Worm (Caenorhabditis elegans) whole organism, L4/young adult: ENCODE measurements around the gene fbxa-139.

Experiments
- W03F9.2 ChIP-seq: fragments of 150-350 bp; optimal IDR thresholded peaks from 2 replicates; lab custom pipeline; 2014; ENCODE audit warnings: missing biosample characterization, missing genetic modification characterization
- him-1 ChIP-seq: sonication (generic microtip); optimal IDR thresholded peaks from 2 replicates; lab custom pipeline; 2016; ENCODE audit warnings: missing genotype, missing genetic modification reagents, missing genetic modification characterization, missing compliant biosample characterization

ce11 chrV:15567344-15567804, 27.1 kb downstream of the fbxa-139 start, which contains the start of gene acs-2:
- TF ChIP-seq him-1 (no peak), W03F9.2 (tag; lab: Kevin White, UChicago) (no peak)
